1 fruit fly cellular context compared by ENCODE assay signal in the genomic region with DNA sequence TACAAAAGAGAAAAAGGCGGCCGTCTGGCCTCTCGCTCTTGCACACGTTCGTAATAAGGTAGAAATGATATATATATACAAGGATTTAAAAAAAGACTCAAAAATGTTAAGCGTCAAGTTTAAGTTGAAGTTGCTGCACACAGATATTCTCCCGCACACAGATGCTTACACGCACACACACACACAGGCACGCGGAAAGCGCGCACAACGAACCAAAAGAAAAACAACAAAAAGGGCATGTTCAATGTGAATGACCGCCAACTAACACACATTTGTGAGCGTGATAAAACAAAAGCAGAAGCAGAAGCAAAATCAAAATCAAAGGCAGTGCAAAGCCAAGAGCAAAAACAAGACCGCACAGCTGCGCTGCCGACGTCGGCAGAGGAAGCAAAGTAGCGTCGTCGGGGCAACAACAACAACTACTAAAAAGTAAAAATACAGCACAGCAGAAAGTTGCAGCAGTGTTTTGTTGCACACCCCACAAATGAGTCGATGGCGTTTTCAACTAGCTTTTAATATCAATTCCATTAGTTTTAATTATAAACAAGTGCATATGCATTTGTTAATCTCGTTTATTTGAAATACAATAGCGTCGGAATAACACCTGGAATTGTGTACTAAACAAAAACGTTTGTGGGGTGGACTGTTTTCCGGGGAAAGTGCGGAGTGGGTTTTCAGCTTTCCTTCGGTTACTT.
TF ChIP-seq lines count a peak whose summit lies in the region.

No protein-coding gene starts in this region.

TF ChIP-seq in whole organism, embryonic, 481 proteins besides CTCF, POLR2A, EP300 and RAD21 (continued from another document and continues in another):
- TF ChIP-seq otp (GFP tag; IDR thresholded peaks at IDR 0.05; lab: Robert Waterston, UW) (peak; percentile 98), CG11695 (GFP tag; IDR thresholded peaks at IDR 0.05; lab: Robert Waterston, UW) (peak; percentile 93), dmrt99B (tag; optimal IDR thresholded peaks at IDR 0.05; lab: Kevin White, UChicago) (peak; percentile 97), H2.0 (GFP tag; IDR thresholded peaks at IDR 0.05; lab: Robert Waterston, UW) (peak; percentile 95), CG12299 (tag; optimal IDR thresholded peaks at IDR 0.05; lab: Kevin White, UChicago) (peak; percentile 95), tna (GFP tag; IDR thresholded peaks at IDR 0.05; lab: Robert Waterston, UW; ENCODE audit: partially characterized antibody) (no peak), Ets65A (GFP tag; lab: Kevin White, UChicago) (peak; percentile 98), Optix (GFP tag; IDR thresholded peaks at IDR 0.05; lab: Robert Waterston, UW) (peak; percentile 96), CG18764 (GFP tag; optimal IDR thresholded peaks at IDR 0.05; lab: Kevin White, UChicago) (peak; percentile 92), CG14710 (tag; optimal IDR thresholded peaks at IDR 0.05; lab: Kevin White, UChicago) (peak; percentile 98), CG34376 (GFP tag; optimal IDR thresholded peaks at IDR 0.05; lab: Kevin White, UChicago) (peak; percentile 35), cad (GFP tag; optimal IDR thresholded peaks at IDR 0.05; lab: Kevin White, UChicago) (no peak), CG10321 (GFP tag; IDR thresholded peaks at IDR 0.05; lab: Robert Waterston, UW) (peak; percentile 68), run (tag; optimal IDR thresholded peaks at IDR 0.05; lab: Kevin White, UChicago) (peak; percentile 94), Tbp (GFP tag; optimal IDR thresholded peaks at IDR 0.05; lab: Kevin White, UChicago) (no peak), crc (GFP tag; optimal IDR thresholded peaks at IDR 0.05; lab: Kevin White, UChicago) (peak; percentile 93), CG31388 (GFP tag; optimal IDR thresholded peaks at IDR 0.05; lab: Kevin White, UChicago) (peak; percentile 85), CG15479 (GFP tag; optimal IDR thresholded peaks at IDR 0.05; lab: Kevin White, UChicago) (peak; percentile 61), Xbp1 (GFP tag; optimal IDR thresholded peaks at IDR 0.05; lab: Kevin White, UChicago) (peak; percentile 96), Oli (tag; optimal IDR thresholded peaks at IDR 0.05; lab: Kevin White, UChicago) (peak; percentile 96), NK7.1 (GFP tag; optimal IDR thresholded peaks at IDR 0.05; lab: Kevin White, UChicago) (peak; percentile 88), E2f1 (GFP tag; IDR thresholded peaks at IDR 0.05; lab: Robert Waterston, UW) (peak; percentile 93), CG31441 (GFP tag; IDR thresholded peaks at IDR 0.05; lab: Robert Waterston, UW) (peak; percentile 98), ab (GFP tag; optimal IDR thresholded peaks at IDR 0.05; lab: Kevin White, UChicago) (peak; percentile 91), caup (GFP tag; optimal IDR thresholded peaks at IDR 0.05; lab: Kevin White, UChicago; ENCODE audit: severe bottlenecking) (peak; percentile 89), HLH54F (GFP tag; optimal IDR thresholded peaks at IDR 0.05; lab: Kevin White, UChicago) (peak; percentile 90), Side (GFP tag; optimal IDR thresholded peaks at IDR 0.05; lab: Kevin White, UChicago) (peak; percentile 95), CG17385 (GFP tag; optimal IDR thresholded peaks at IDR 0.05; lab: Kevin White, UChicago) (peak; percentile 93), CrebB (tag; optimal IDR thresholded peaks at IDR 0.05; lab: Kevin White, UChicago) (peak; percentile 93), nerfin-1 (tag; optimal IDR thresholded peaks at IDR 0.05; lab: Kevin White, UChicago) (peak; percentile 95), CG31224 (GFP tag; IDR thresholded peaks at IDR 0.05; lab: Robert Waterston, UW) (peak; percentile 75), wek (GFP tag; optimal IDR thresholded peaks at IDR 0.05; lab: Kevin White, UChicago) (peak; percentile 91), HmgZ (tag; optimal IDR thresholded peaks at IDR 0.05; lab: Kevin White, UChicago) (peak; percentile 91), schlank (tag; optimal IDR thresholded peaks at IDR 0.05; lab: Kevin White, UChicago) (peak; percentile 57), HLH3B (GFP tag; IDR thresholded peaks at IDR 0.05; lab: Robert Waterston, UW) (peak; percentile 95), CG14050 (GFP tag; IDR thresholded peaks at IDR 0.05; lab: Robert Waterston, UW) (peak; percentile 92), CG7745 (tag; optimal IDR thresholded peaks at IDR 0.05; lab: Kevin White, UChicago) (peak; percentile 89), CG18011 (GFP tag; optimal IDR thresholded peaks at IDR 0.05; lab: Kevin White, UChicago) (peak; percentile 74), CG15601 (tag; optimal IDR thresholded peaks at IDR 0.05; lab: Kevin White, UChicago) (peak; percentile 98), Abd-B (GFP tag; optimal IDR thresholded peaks at IDR 0.05; lab: Kevin White, UChicago) (peak; percentile 91), CG9727 (GFP tag; optimal IDR thresholded peaks at IDR 0.05; lab: Kevin White, UChicago) (peak; percentile 97), fd3F (GFP tag; optimal IDR thresholded peaks at IDR 0.05; lab: Kevin White, UChicago) (peak; percentile 80), unpg (GFP tag; optimal IDR thresholded peaks at IDR 0.05; lab: Kevin White, UChicago) (peak; percentile 98), CG10267 (tag; optimal IDR thresholded peaks at IDR 0.05; lab: Kevin White, UChicago) (peak; percentile 94), B-H2 (GFP tag; optimal IDR thresholded peaks at IDR 0.05; lab: Kevin White, UChicago) (peak; percentile 59), NC2β (GFP tag; optimal IDR thresholded peaks at IDR 0.05; lab: Kevin White, UChicago) (peak; percentile 97), B-H1 (GFP tag; IDR thresholded peaks at IDR 0.05; lab: Robert Waterston, UW) (peak; percentile 92), CG6683 (GFP tag; optimal IDR thresholded peaks at IDR 0.05; lab: Kevin White, UChicago) (peak; percentile 84), ftz-f1 (GFP tag; optimal IDR thresholded peaks at IDR 0.05; lab: Kevin White, UChicago) (peak; percentile 19), chif (GFP tag; optimal IDR thresholded peaks at IDR 0.05; lab: Kevin White, UChicago) (peak; percentile 96 to 98), CoRest (tag; optimal IDR thresholded peaks at IDR 0.05; lab: Kevin White, UChicago) (peak; percentile 96), CG2120 (GFP tag; optimal IDR thresholded peaks at IDR 0.05; lab: Kevin White, UChicago) (peak; percentile 82), ci (GFP tag; IDR thresholded peaks at IDR 0.05; lab: Robert Waterston, UW) (peak; percentile 99), CG1529 (GFP tag; optimal IDR thresholded peaks at IDR 0.05; lab: Kevin White, UChicago) (peak; percentile 99), NFAT (GFP tag; IDR thresholded peaks at IDR 0.05; lab: Robert Waterston, UW) (peak; percentile 86), nmo (GFP tag; optimal IDR thresholded peaks at IDR 0.05; lab: Kevin White, UChicago) (peak; percentile 98), lov (optimal IDR thresholded peaks at IDR 0.05; lab: Kevin White, UChicago) (no peak), lov (GFP tag; IDR thresholded peaks at IDR 0.05; lab: Robert Waterston, UW) (peak; percentile 98), CHES-1-like (GFP tag; optimal IDR thresholded peaks at IDR 0.05; lab: Kevin White, UChicago) (peak; percentile 91), Myb (GFP tag; optimal IDR thresholded peaks at IDR 0.05; lab: Kevin White, UChicago) (peak; percentile 73), Hmr (GFP tag; optimal IDR thresholded peaks at IDR 0.05; lab: Kevin White, UChicago) (peak; percentile 88), CG10431 (GFP tag; optimal IDR thresholded peaks at IDR 0.05; lab: Kevin White, UChicago) (peak; percentile 97), CG17829 (tag; optimal IDR thresholded peaks at IDR 0.05; lab: Kevin White, UChicago) (peak; percentile 98), wor (GFP tag; IDR thresholded peaks at IDR 0.05; lab: Robert Waterston, UW) (peak; percentile 94), CG10462 (GFP tag; optimal IDR thresholded peaks at IDR 0.05; lab: Kevin White, UChicago) (peak; percentile 94), ash1 (GFP tag; optimal IDR thresholded peaks at IDR 0.05; lab: Kevin White, UChicago) (peak; percentile 51), CG5245 (GFP tag; optimal IDR thresholded peaks at IDR 0.05; lab: Kevin White, UChicago) (peak; percentile 97), CG6175 (GFP tag; IDR thresholded peaks at IDR 0.05; lab: Robert Waterston, UW) (peak; percentile 80; the same call in 2 of the 3 replicates), cato (GFP tag; optimal IDR thresholded peaks at IDR 0.05; lab: Kevin White, UChicago; ENCODE audit: borderline replicate concordance) (peak; percentile 90), H15 (GFP tag; IDR thresholded peaks at IDR 0.05; lab: Robert Waterston, UW) (peak; percentile 96), CG1024 (GFP tag; IDR thresholded peaks at IDR 0.05; lab: Robert Waterston, UW) (peak; percentile 95), slou (GFP tag; optimal IDR thresholded peaks at IDR 0.05; lab: Kevin White, UChicago) (peak; percentile 75), CG5180 (GFP tag; optimal IDR thresholded peaks at IDR 0.05; lab: Kevin White, UChicago) (peak; percentile 87), HHEX (GFP tag; optimal IDR thresholded peaks at IDR 0.05; lab: Kevin White, UChicago) (peak; percentile 96), ind (GFP tag; optimal IDR thresholded peaks at IDR 0.05; lab: Kevin White, UChicago) (peak; percentile 93), CG12744 (GFP tag; optimal IDR thresholded peaks at IDR 0.05; lab: Kevin White, UChicago) (peak; percentile 91), bab2 (GFP tag; optimal IDR thresholded peaks at IDR 0.05; lab: Kevin White, UChicago) (peak; percentile 95), danr (GFP tag; IDR thresholded peaks at IDR 0.05; lab: Robert Waterston, UW) (peak; percentile 75), Nf-YC (tag; optimal IDR thresholded peaks at IDR 0.05; lab: Kevin White, UChicago) (peak; percentile 63), Lim3 (GFP tag; IDR thresholded peaks at IDR 0.05; lab: Robert Waterston, UW) (peak; percentile 72), CG14667 (GFP tag; IDR thresholded peaks at IDR 0.05; lab: Robert Waterston, UW) (peak; percentile 94), mld (GFP tag; IDR thresholded peaks at IDR 0.05; lab: Robert Waterston, UW; ENCODE audit: partially characterized antibody) (no peak), CG12071 (GFP tag; optimal IDR thresholded peaks at IDR 0.05; lab: Kevin White, UChicago) (peak; percentile 95), pnt (GFP tag; optimal IDR thresholded peaks at IDR 0.05; lab: Kevin White, UChicago) (peak; percentile 95), CG11696 (GFP tag; IDR thresholded peaks at IDR 0.05; lab: Robert Waterston, UW) (peak; percentile 85), CG13894 (tag; optimal IDR thresholded peaks at IDR 0.05; lab: Kevin White, UChicago) (peak; percentile 71), CG1233 (GFP tag; optimal IDR thresholded peaks at IDR 0.05; lab: Kevin White, UChicago) (peak; percentile 96), Gsc (GFP tag; IDR thresholded peaks at IDR 0.05; lab: Robert Waterston, UW) (peak; percentile 85), seq (GFP tag; IDR thresholded peaks at IDR 0.05; lab: Robert Waterston, UW) (peak; percentile 93), Stat92E (GFP tag; optimal IDR thresholded peaks at IDR 0.05; lab: Kevin White, UChicago) (peak in 1 of 3 experiments; percentile 96), CG17612 (GFP tag; IDR thresholded peaks at IDR 0.05; lab: Robert Waterston, UW) (peak; percentile 68; the same call in 1 of the 2 replicates), jing (GFP tag; optimal IDR thresholded peaks at IDR 0.05; lab: Kevin White, UChicago) (peak; percentile 95), CG12942 (GFP tag; optimal IDR thresholded peaks at IDR 0.05; lab: Kevin White, UChicago) (peak; percentile 93), aop (GFP tag; IDR thresholded peaks at IDR 0.05; lab: Robert Waterston, UW) (peak; percentile 93), MBD-R2 (GFP tag; IDR thresholded peaks at IDR 0.05; lab: Robert Waterston, UW) (peak; percentile 64; the same call in 1 of the 2 replicates), Mrtf (GFP tag; IDR thresholded peaks at IDR 0.05; lab: Robert Waterston, UW) (peak; percentile 94), CG1602 (GFP tag; optimal IDR thresholded peaks at IDR 0.05; lab: Kevin White, UChicago) (peak; percentile 97), Drgx (GFP tag; IDR thresholded peaks at IDR 0.05; lab: Robert Waterston, UW) (peak; percentile 98), TFAM (GFP tag; optimal IDR thresholded peaks at IDR 0.05; lab: Kevin White, UChicago) (peak; percentile 92), CG6813 (GFP tag; optimal IDR thresholded peaks at IDR 0.05; lab: Kevin White, UChicago) (peak; percentile 93), z (GFP tag; IDR thresholded peaks at IDR 0.05; lab: Robert Waterston, UW) (peak; percentile 43; the same call in 1 of the 3 replicates), fru (optimal IDR thresholded peaks at IDR 0.05; lab: Kevin White, UChicago) (no peak), CG8388 (GFP tag; optimal IDR thresholded peaks at IDR 0.05; lab: Kevin White, UChicago) (peak; percentile 98), CG16779 (GFP tag; IDR thresholded peaks at IDR 0.05; lab: Robert Waterston, UW) (peak; percentile 79), CG9876 (GFP tag; optimal IDR thresholded peaks at IDR 0.05; lab: Kevin White, UChicago) (peak; percentile 81), CG6654 (GFP tag; optimal IDR thresholded peaks at IDR 0.05; lab: Kevin White, UChicago) (peak; percentile 87), Dip3 (GFP tag; optimal IDR thresholded peaks at IDR 0.05; lab: Kevin White, UChicago) (peak; percentile 80), CG43689 (GFP tag; IDR thresholded peaks at IDR 0.05; lab: Robert Waterston, UW) (peak; percentile 87), CG33213 (GFP tag; optimal IDR thresholded peaks at IDR 0.05; lab: Kevin White, UChicago) (peak; percentile 96), CG18476 (GFP tag; optimal IDR thresholded peaks at IDR 0.05; lab: Kevin White, UChicago) (peak; percentile 93), hkb (optimal IDR thresholded peaks at IDR 0.05; lab: Kevin White, UChicago) (no peak), hkb (GFP tag; IDR thresholded peaks at IDR 0.05; lab: Robert Waterston, UW) (peak; percentile 97), Max (GFP tag; optimal IDR thresholded peaks at IDR 0.05; lab: Kevin White, UChicago) (peak; percentile 93), CG3726 (GFP tag; IDR thresholded peaks at IDR 0.05; lab: Robert Waterston, UW) (peak; percentile 95), CG18262 (tag; optimal IDR thresholded peaks at IDR 0.05; lab: Kevin White, UChicago) (peak; percentile 99), Camta (GFP tag; optimal IDR thresholded peaks at IDR 0.05; lab: Kevin White, UChicago) (peak; percentile 96), Nf-YA (GFP tag; IDR thresholded peaks at IDR 0.05; lab: Robert Waterston, UW) (peak; percentile 88), vvl (GFP tag; IDR thresholded peaks at IDR 0.05; lab: Robert Waterston, UW) (peak; percentile 98), pros (GFP tag; optimal IDR thresholded peaks at IDR 0.05; lab: Kevin White, UChicago) (peak; percentile 87), CG3065 (GFP tag; optimal IDR thresholded peaks at IDR 0.05; lab: Kevin White, UChicago) (peak; percentile 85), inv (GFP tag; IDR thresholded peaks at IDR 0.05; lab: Robert Waterston, UW; ENCODE audit: partially characterized antibody) (no peak), Dref (GFP tag; IDR thresholded peaks at IDR 0.05; lab: Robert Waterston, UW) (0 out of 2 replicates have a peak, but pooled peaks have one; percentile 14)
